Worm (Caenorhabditis elegans): ENCODE results near the gene bcat-1.

bcat-1 gene

ce11 chrX:12876795-12877530, at the start of gene bcat-1:
bcat-1 (plus strand) TSS chrX:12877480.
- peak; percentile 73 for TF ChIP-seq nhr-80 (tag; optimal IDR thresholded peaks at IDR 0.05)
- TF ChIP-seq die-1 (tag; optimal IDR thresholded peaks at IDR 0.05): no peak
- TF ChIP-seq hmg-20 (GFP tag; IDR thresholded peaks at IDR 0.05): no peak
- TF ChIP-seq repo-1 (tag; optimal IDR thresholded peaks at IDR 0.05): peak; percentile 36
- peak; percentile 43; the same call in 1 of the 2 replicates for TF ChIP-seq mcd-1 (GFP tag; IDR thresholded peaks at IDR 0.05)
- peak; percentile 30 for TF ChIP-seq lin-40 (tag; optimal IDR thresholded peaks at IDR 0.05)
- no peak for TF ChIP-seq nhr-179 (tag; optimal IDR thresholded peaks at IDR 0.05)
- TF ChIP-seq ceh-27 (GFP tag; optimal IDR thresholded peaks at IDR 0.05): peak; percentile 40
- TF ChIP-seq madf-6 (GFP tag; IDR thresholded peaks at IDR 0.05): no peak
- no peak for TF ChIP-seq nfya-1 (tag; optimal IDR thresholded peaks at IDR 0.05; ENCODE audit: borderline replicate concordance, insufficient read depth)
- TF ChIP-seq ztf-25 (GFP tag; IDR thresholded peaks at IDR 0.05): no peak
- TF ChIP-seq tlf-1 (GFP tag; optimal IDR thresholded peaks at IDR 0.05): peak; percentile 1
- 0 out of 2 replicates have a peak, but pooled peaks have one; percentile 28 for TF ChIP-seq rcor-1 (GFP tag; IDR thresholded peaks at IDR 0.05)
- no peak for TF ChIP-seq egl-44 (GFP tag; IDR thresholded peaks at IDR 0.05)
- TF ChIP-seq dox-1 (GFP tag; IDR thresholded peaks at IDR 0.05): peak; percentile 57; the same call in 1 of the 2 replicates
- TF ChIP-seq F39B2.1 (GFP tag; IDR thresholded peaks at IDR 0.05): no peak
- no peak for TF ChIP-seq sptf-2 (GFP tag; optimal IDR thresholded peaks at IDR 0.05)
- TF ChIP-seq nfyb-1 (GFP tag; IDR thresholded peaks at IDR 0.05): 0 out of 2 replicates have a peak, but pooled peaks have one; percentile 18
- TF ChIP-seq F49E8.2 (tag; optimal IDR thresholded peaks at IDR 0.05; ENCODE audit: insufficient read depth): no peak
- TF ChIP-seq ets-4 (GFP tag; optimal IDR thresholded peaks at IDR 0.05): peak; percentile 33
- TF ChIP-seq xnd-1 (tag; optimal IDR thresholded peaks at IDR 0.05): no peak
- no peak for TF ChIP-seq tbp1 (GFP tag; optimal IDR thresholded peaks at IDR 0.05)
- no peak for TF ChIP-seq C17E4.6 (GFP tag; IDR thresholded peaks at IDR 0.05)
- TF ChIP-seq hrde-1 (tag; optimal IDR thresholded peaks at IDR 0.05; ENCODE audit: borderline replicate concordance): no peak
- TF ChIP-seq pbrm-1 (GFP tag; IDR thresholded peaks at IDR 0.05): no peak
- TF ChIP-seq F55B11.4 (tag; optimal IDR thresholded peaks at IDR 0.05; ENCODE audit: borderline replicate concordance, insufficient read depth): no peak
- TF ChIP-seq F52B5.7 (tag; optimal IDR thresholded peaks at IDR 0.05): peak; percentile 11
- TF ChIP-seq F22D6.2 (tag; optimal IDR thresholded peaks at IDR 0.05): no peak
- TF ChIP-seq atf-7 (tag; optimal IDR thresholded peaks at IDR 0.05): peak; percentile 2
- no peak for TF ChIP-seq B0035.1 (tag; optimal IDR thresholded peaks at IDR 0.05)
- TF ChIP-seq ceh-91 (GFP tag; IDR thresholded peaks at IDR 0.05): no peak
- no peak for TF ChIP-seq aptf-2 (GFP tag; conservative IDR thresholded peaks at IDR 0.05)
- no peak for TF ChIP-seq bed-2 (GFP tag; IDR thresholded peaks at IDR 0.05)
- no peak for TF ChIP-seq Y53G8AR.9 (GFP tag; conservative IDR thresholded peaks at IDR 0.05)
- TF ChIP-seq lin-26 (GFP tag; IDR thresholded peaks at IDR 0.05): no peak
- TF ChIP-seq snpc-4 (GFP tag; optimal IDR thresholded peaks at IDR 0.05): no peak
- no peak for TF ChIP-seq snpc-4 (tag; optimal IDR thresholded peaks at IDR 0.05)
- TF ChIP-seq sea-2 (GFP tag; IDR thresholded peaks at IDR 0.05): no peak
- peak in 1 of 2 experiments; percentile 2 for TF ChIP-seq let-607 (tag; optimal IDR thresholded peaks at IDR 0.05)
- TF ChIP-seq somi-1 (GFP tag; optimal IDR thresholded peaks at IDR 0.05): peak; percentile 16
- no peak for TF ChIP-seq snpc-3.4 (tag; optimal IDR thresholded peaks at IDR 0.05)
- no peak for TF ChIP-seq nhr-90 (tag; optimal IDR thresholded peaks at IDR 0.05)
- TF ChIP-seq Y67H2A.10 (GFP tag; conservative IDR thresholded peaks at IDR 0.05): no peak
- TF ChIP-seq pha-4 (tag; optimal IDR thresholded peaks at IDR 0.05): no peak
- no peak for TF ChIP-seq T26A5.8 (tag; optimal IDR thresholded peaks at IDR 0.05)
- no peak for TF ChIP-seq B0261.1 (tag; optimal IDR thresholded peaks at IDR 0.05)
- peak; percentile 77 for TF ChIP-seq K12H6.12 (tag; optimal IDR thresholded peaks at IDR 0.05)

All from whole organism, young adult.